Worm (Caenorhabditis elegans): Measurements from ENCODE around the gene catp-2.

Gene catp-2

ce11 chrV:4908591-4908990 is 25.9 kb upstream of the catp-2 start, which contains the start of gene ugt-13 (continued):
- peak in 4 of 6 experiments; percentile 30 to 69 (median 49) for TF ChIP-seq elt-3 (tag; optimal IDR thresholded peaks at IDR 0.05)
- no peak for TF ChIP-seq sup-37 (GFP tag; optimal IDR thresholded peaks at IDR 0.05)
- TF ChIP-seq ceh-82 (tag; optimal IDR thresholded peaks at IDR 0.05) = no peak
- no peak for TF ChIP-seq irx-1 (tag; optimal IDR thresholded peaks at IDR 0.05)
- no peak for TF ChIP-seq pag-3 (tag; optimal IDR thresholded peaks at IDR 0.05; ENCODE audit: borderline replicate concordance, insufficient read depth)
- peak; percentile 41 for TF ChIP-seq lin-14 (GFP tag; optimal IDR thresholded peaks at IDR 0.05)
- peak; percentile 66 for TF ChIP-seq nhr-71 (tag; optimal IDR thresholded peaks at IDR 0.05)
- TF ChIP-seq Y116A8C.19 (tag; optimal IDR thresholded peaks at IDR 0.05; ENCODE audit: borderline replicate concordance) = no peak
- no peak for TF ChIP-seq fkh-10 (GFP tag; optimal IDR thresholded peaks at IDR 0.05)
- peak; percentile 67 for TF ChIP-seq tbx-2 (tag; optimal IDR thresholded peaks at IDR 0.05)
- TF ChIP-seq mep-1 (tag; optimal IDR thresholded peaks at IDR 0.05) = no peak
- TF ChIP-seq sox-4 (tag; optimal IDR thresholded peaks at IDR 0.05) = no peak
- no peak for TF ChIP-seq ceh-8 (GFP tag; optimal IDR thresholded peaks at IDR 0.05)

- TF ChIP-seq unc-98 (GFP tag; IDR thresholded peaks at IDR 0.05) = no peak
- no peak for TF ChIP-seq snu-23 (GFP tag; optimal IDR thresholded peaks at IDR 0.05)
- TF ChIP-seq blmp-1 (tag; optimal IDR thresholded peaks at IDR 0.05) = peak; percentile 10
- TF ChIP-seq pax-3 (tag; optimal IDR thresholded peaks at IDR 0.05) = no peak
- TF ChIP-seq ceh-63 (GFP tag; optimal IDR thresholded peaks at IDR 0.05) = no peak
- no peak for TF ChIP-seq nhr-12 (tag; optimal IDR thresholded peaks at IDR 0.05)
- TF ChIP-seq fkh-4 (tag; optimal IDR thresholded peaks at IDR 0.05; ENCODE audit: borderline replicate concordance) = no peak
- peak; percentile 10 for TF ChIP-seq ztf-4 (tag; optimal IDR thresholded peaks at IDR 0.05)
- no peak for TF ChIP-seq ztf-11 (tag; optimal IDR thresholded peaks at IDR 0.05)
- TF ChIP-seq pag-3 (tag; optimal IDR thresholded peaks at IDR 0.05; ENCODE audit: borderline replicate concordance, insufficient read depth) = no peak
- no peak for TF ChIP-seq ceh-90 (tag; optimal IDR thresholded peaks at IDR 0.05)
- TF ChIP-seq nhr-71 (tag; optimal IDR thresholded peaks at IDR 0.05) = no peak
- TF ChIP-seq nhr-19 (GFP tag; conservative IDR thresholded peaks at IDR 0.05) = no peak
- TF ChIP-seq C16A3.4 (tag; optimal IDR thresholded peaks at IDR 0.05) = no peak
- TF ChIP-seq swsn-7 (tag; optimal IDR thresholded peaks at IDR 0.05) = no peak
Observed at ce11 chrV:4912313-4912712, 22.2 kb upstream of the catp-2 start, which contains the start of gene H23N18.5. Gene H23N18.5 (minus strand): TSS chrV:4912381.

- TF ChIP-seq mdl-1 (tag; optimal IDR thresholded peaks at IDR 0.05) (no peak), ztf-11 (tag; optimal IDR thresholded peaks at IDR 0.05) (no peak), unc-98 (GFP tag; IDR thresholded peaks at IDR 0.05) (no peak), ceh-90 (tag; optimal IDR thresholded peaks at IDR 0.05) (no peak), ceh-82 (tag; optimal IDR thresholded peaks at IDR 0.05) (no peak), sptf-1 (tag; optimal IDR thresholded peaks at IDR 0.05) (no peak), snpc-4 (tag; optimal IDR thresholded peaks at IDR 0.05) (no peak), egl-13 (tag; optimal IDR thresholded peaks at IDR 0.05) (no peak), lin-14 (GFP tag; optimal IDR thresholded peaks at IDR 0.05) (no peak), nhr-90 (tag; optimal IDR thresholded peaks at IDR 0.05; ENCODE audit: poor library complexity) (no peak), pqm-1 (tag; optimal IDR thresholded peaks at IDR 0.05) (no peak), sox-4 (tag; optimal IDR thresholded peaks at IDR 0.05) (no peak), efl-1 (optimal IDR thresholded peaks at IDR 0.05) (no peak), efl-1 (GFP tag; optimal IDR thresholded peaks at IDR 0.05 in 1 of 2) (no peak), xbp-1 (tag; optimal IDR thresholded peaks at IDR 0.05) (no peak), ces-1 (GFP tag; optimal IDR thresholded peaks at IDR 0.05) (no peak), dpl-1 (GFP tag; optimal IDR thresholded peaks at IDR 0.05) (no peak)
Observed at ce11 chrV:4913853-4914252, 20.7 kb upstream of the catp-2 start.

- no peak for TF ChIP-seq efl-1 (optimal IDR thresholded peaks at IDR 0.05)
- no peak for TF ChIP-seq efl-1 (GFP tag; optimal IDR thresholded peaks at IDR 0.05 in 1 of 2)
- TF ChIP-seq elt-2 (tag; optimal IDR thresholded peaks at IDR 0.05) = peak; percentile 75
- TF ChIP-seq ztf-4 (tag; optimal IDR thresholded peaks at IDR 0.05) = no peak
- TF ChIP-seq tlp-1 (tag; optimal IDR thresholded peaks at IDR 0.05) = peak; percentile 38
Observed at ce11 chrV:4914879-4915278, 19.6 kb upstream of the catp-2 start, which contains the start of gene H23N18.6. Gene H23N18.6 (minus strand): TSS chrV:4915079.

Data from whole organism, L1 larva.